Worm (Caenorhabditis elegans) whole organism, midembryonic: ENCODE results near the gene srw-82.

Experiments
- cog-1 ChIP-seq: sonication (generic microtip); optimal IDR thresholded peaks from 2 replicates; lab custom pipeline; 2016; ENCODE audit warnings: missing genetic modification characterization, missing compliant biosample characterization
- flt-1 ChIP-seq: fragments of 200-800 bp; sonication (Bioruptor generic); IDR thresholded peaks from 2 replicates; pipeline ENCODE4 v1.3.6; 2022; ENCODE audit warnings: missing genetic modification characterization, missing compliant biosample characterization
- klf-2 ChIP-seq: fragments of 200-800 bp; sonication (Bioruptor generic); conservative IDR thresholded peaks from 2 replicates; pipeline ENCODE4 v1.3.6; 2022; ENCODE audit warnings: missing genetic modification reagents, missing genetic modification characterization, missing compliant biosample characterization
- med-1 ChIP-seq: sonication (generic microtip); optimal IDR thresholded peaks from 2 replicates; lab custom pipeline; 2017; ENCODE audit warnings: missing genetic modification characterization, mild to moderate bottlenecking, missing compliant biosample characterization, antibody characterized with exemption, missing genetic modification reagents; ENCODE audit not compliant: insufficient read depth
- ref-1 ChIP-seq: fragments of 200-800 bp; sonication (Bioruptor generic); conservative IDR thresholded peaks from 2 replicates; pipeline ENCODE4 v1.3.6; 2022; ENCODE audit warnings: missing genetic modification reagents, missing genetic modification characterization, missing compliant biosample characterization
- tab-1 ChIP-seq: fragments of 200-800 bp; sonication (Bioruptor generic); IDR thresholded peaks from 2 replicates; pipeline ENCODE4 v1.3.6; 2022; ENCODE audit warnings: missing genetic modification characterization, missing compliant biosample characterization
- ztf-23 ChIP-seq: fragments of 200-800 bp; sonication (Bioruptor generic); IDR thresholded peaks from 2 replicates; pipeline ENCODE4 v1.3.6; 2022; ENCODE audit warnings: missing genetic modification reagents, missing genetic modification characterization, missing compliant biosample characterization
- ztf-29 ChIP-seq: fragments of 200-800 bp; sonication (Bioruptor generic); IDR thresholded peaks from 2 replicates; pipeline ENCODE4 v1.3.6; 2022; ENCODE audit warnings: missing genetic modification reagents, missing genetic modification characterization, missing compliant biosample characterization

DNA sequence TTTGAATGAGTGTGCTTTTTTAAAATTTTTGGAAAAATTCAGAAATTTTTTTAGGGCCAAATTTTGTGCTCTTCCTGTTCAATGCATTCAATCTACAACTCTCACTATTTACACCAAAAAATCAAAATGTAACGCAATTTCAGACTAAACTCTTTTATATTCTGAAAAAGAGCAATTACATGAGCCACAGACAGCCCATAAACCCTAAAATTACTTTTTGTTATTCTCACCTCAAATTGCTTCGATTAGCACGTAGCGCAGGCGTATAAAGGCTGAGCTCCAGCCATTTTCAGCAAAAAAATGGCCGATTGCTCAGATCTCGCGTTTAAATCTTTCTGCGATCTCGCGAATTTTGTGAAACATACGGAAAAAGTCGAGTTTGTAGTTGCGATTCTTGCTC is at the start of gene srw-82:
- no peak for TF ChIP-seq cog-1
- TF ChIP-seq ref-1 (GFP tag; lab: Robert Waterston, UW) = no peak
- no peak for TF ChIP-seq flt-1
- TF ChIP-seq tab-1 (GFP tag; lab: Robert Waterston, UW) = no peak
- no peak for TF ChIP-seq ztf-29 (GFP tag; lab: Robert Waterston, UW)
- no peak for TF ChIP-seq med-1
- TF ChIP-seq ztf-23 (GFP tag; lab: Robert Waterston, UW) = no peak
- TF ChIP-seq klf-2 (GFP tag; lab: Robert Waterston, UW) = no peak
